Worm (Caenorhabditis elegans) whole organism, L1 larva: ENCODE results near the gene slc-17.7.

ENCODE experiments used
- C04F5.9 ChIP-seq: sonication (generic microtip); optimal IDR thresholded peaks from 2 replicates; lab custom pipeline; 2016; ENCODE audit warnings: missing genetic modification characterization, missing compliant biosample characterization
- C16A3.4 ChIP-seq: fragments of 150-350 bp; optimal IDR thresholded peaks from 2 replicates; lab custom pipeline; 2014; ENCODE audit warnings: missing biosample characterization, missing genetic modification characterization
- C34B4.2 ChIP-seq: sonication (generic microtip); optimal IDR thresholded peaks from 2 replicates; lab custom pipeline; 2017; ENCODE audit warnings: mild to moderate bottlenecking, missing genetic modification characterization, missing compliant biosample characterization
- F16B12.6 ChIP-seq: fragments of 150-350 bp; optimal IDR thresholded peaks from 2 replicates; lab custom pipeline; 2014; ENCODE audit warnings: missing biosample characterization, missing genetic modification characterization
- Y116A8C.19 ChIP-seq: sonication (generic microtip); optimal IDR thresholded peaks from 2 replicates; lab custom pipeline; 2016; ENCODE audit warnings: missing compliant biosample characterization, missing genetic modification characterization, borderline replicate concordance
- ama-1 ChIP-seq: fragments of 150-350 bp; optimal IDR thresholded peaks from 2 replicates; lab custom pipeline; 2014
- blmp-1 ChIP-seq: fragments of 150-350 bp; optimal IDR thresholded peaks from 2 replicates; lab custom pipeline; 2014; ENCODE audit warnings: missing biosample characterization, missing genetic modification characterization
- ceh-63 ChIP-seq: fragments of 200-800 bp; sonication (Bioruptor generic); optimal IDR thresholded peaks from 2 replicates; lab custom pipeline; 2018; ENCODE audit warnings: mild to moderate bottlenecking, missing genetic modification characterization, missing compliant biosample characterization
- ceh-88 ChIP-seq: fragments of 200-800 bp; sonication (Bioruptor generic); IDR thresholded peaks from 2 replicates; pipeline ENCODE4 v1.3.6; 2022; ENCODE audit warnings: missing genetic modification characterization, missing compliant biosample characterization
- dpl-1 ChIP-seq, 3 experiments: fragments of 150-350 bp in 2 of 3; sonication (generic microtip) in 1 of 3; optimal IDR thresholded peaks; 2 replicates each; lab custom pipeline; 2014 to 2017; ENCODE audit warnings: missing biosample characterization in 3 of 3, missing genetic modification characterization in 3 of 3, missing genetic modification reagents in 3 of 3
- dsc-1 ChIP-seq: sonication (generic microtip); optimal IDR thresholded peaks from 2 replicates; lab custom pipeline; 2016; ENCODE audit warnings: mild to moderate bottlenecking, missing genetic modification characterization, missing compliant biosample characterization
- efl-1 ChIP-seq, 4 experiments: fragments of 150-350 bp; optimal IDR thresholded peaks in 3 of 4; peaks in 1 of 4; 1 replicate in 1 of 4; 2 replicates in 3 of 4; lab custom pipeline; 2014; ENCODE audit warnings: missing biosample characterization in 2 of 4, missing genetic modification characterization in 2 of 4, missing genetic modification reagents in 2 of 4
- efl-3 ChIP-seq: fragments of 200-800 bp; sonication (Bioruptor generic); optimal IDR thresholded peaks from 2 replicates; lab custom pipeline; 2018; ENCODE audit warnings: mild to moderate bottlenecking, missing genetic modification characterization, missing compliant biosample characterization
- egl-27 ChIP-seq, 2 experiments: fragments of 150-350 bp in 1 of 2; sonication (generic microtip); optimal IDR thresholded peaks; 3 replicates each; lab custom pipeline; 2017 to 2018; ENCODE audit warnings: missing biosample characterization in 2 of 2, missing genetic modification characterization in 2 of 2, missing genetic modification reagents in 2 of 2
- elt-2 ChIP-seq: sonication (generic microtip); optimal IDR thresholded peaks from 2 replicates; lab custom pipeline; 2016; ENCODE audit warnings: missing genetic modification characterization, mild to moderate bottlenecking, inconsistent platforms, missing compliant biosample characterization, missing genetic modification reagents
- ets-5 ChIP-seq: fragments of 200-800 bp; sonication (Bioruptor generic); IDR thresholded peaks from 2 replicates; pipeline ENCODE4 v1.3.6; 2022; ENCODE audit warnings: missing genetic modification characterization, missing compliant biosample characterization
- fkh-4 ChIP-seq: sonication (generic microtip); optimal IDR thresholded peaks from 2 replicates; lab custom pipeline; 2016; ENCODE audit warnings: missing compliant biosample characterization, missing genetic modification characterization, borderline replicate concordance
- fkh-8 ChIP-seq: sonication (generic microtip); optimal IDR thresholded peaks from 2 replicates; lab custom pipeline; 2016; ENCODE audit warnings: mild to moderate bottlenecking, missing genetic modification characterization, missing compliant biosample characterization
- hlh-4 ChIP-seq: sonication (generic microtip); optimal IDR thresholded peaks from 2 replicates; lab custom pipeline; 2016; ENCODE audit warnings: mild to moderate bottlenecking, missing genetic modification characterization, missing compliant biosample characterization
- lin-14 ChIP-seq: fragments of 200-800 bp; sonication (Bioruptor generic); optimal IDR thresholded peaks from 2 replicates; lab custom pipeline; 2018; ENCODE audit warnings: mild to moderate bottlenecking, missing genetic modification characterization, moderate library complexity, missing compliant biosample characterization
- lin-15B ChIP-seq: fragments of 150-350 bp; sonication (generic microtip); optimal IDR thresholded peaks from 3 replicates; lab custom pipeline; 2014; ENCODE audit warnings: missing biosample characterization, missing genetic modification characterization
- mef-2 ChIP-seq: fragments of 150-350 bp; optimal IDR thresholded peaks from 2 replicates; lab custom pipeline; 2014; ENCODE audit warnings: missing biosample characterization, missing genetic modification characterization
- mep-1 ChIP-seq: fragments of 150-350 bp; optimal IDR thresholded peaks from 2 replicates; lab custom pipeline; 2014; ENCODE audit warnings: missing biosample characterization, missing genetic modification characterization
- nhr-11 ChIP-seq: fragments of 150-350 bp; optimal IDR thresholded peaks from 2 replicates; lab custom pipeline; 2014; ENCODE audit warnings: missing biosample characterization, missing genetic modification characterization
- nhr-19 ChIP-seq: fragments of 200-800 bp; sonication (Bioruptor generic); conservative IDR thresholded peaks from 2 replicates; pipeline ENCODE4 v1.3.6; 2022; ENCODE audit warnings: missing genetic modification characterization, missing compliant biosample characterization
- nhr-20 ChIP-seq: sonication (generic microtip); optimal IDR thresholded peaks from 2 replicates; lab custom pipeline; 2016; ENCODE audit warnings: mild to moderate bottlenecking, missing genetic modification characterization, missing compliant biosample characterization
- nhr-71 ChIP-seq: sonication (generic microtip); optimal IDR thresholded peaks from 2 replicates; lab custom pipeline; 2016; ENCODE audit warnings: mild to moderate bottlenecking, missing genetic modification characterization, moderate library complexity, missing compliant biosample characterization
- nhr-76 ChIP-seq: sonication (generic microtip); optimal IDR thresholded peaks from 2 replicates; lab custom pipeline; 2017; ENCODE audit warnings: missing biosample characterization, missing genetic modification characterization
- nhr-85 ChIP-seq: sonication (generic microtip); peaks from one replicate; lab custom pipeline; 2016; ENCODE audit warnings: missing genetic modification characterization, inconsistent platforms, missing compliant biosample characterization
- pax-3 ChIP-seq: fragments of 200-800 bp; sonication (Bioruptor generic); optimal IDR thresholded peaks from 2 replicates; lab custom pipeline; 2018; ENCODE audit warnings: mild to moderate bottlenecking, missing genetic modification characterization, moderate library complexity, missing compliant biosample characterization
- pqm-1 ChIP-seq: sonication (generic microtip); optimal IDR thresholded peaks from 3 replicates; lab custom pipeline; 2017; ENCODE audit warnings: missing biosample characterization, missing genetic modification characterization
- rnt-1 ChIP-seq: sonication (generic microtip); optimal IDR thresholded peaks from 2 replicates; lab custom pipeline; 2016; ENCODE audit warnings: mild to moderate bottlenecking, missing genetic modification characterization, moderate library complexity, missing compliant biosample characterization
- skn-1 ChIP-seq: fragments of 150-350 bp; optimal IDR thresholded peaks from 2 replicates; lab custom pipeline; 2014; ENCODE audit warnings: missing biosample characterization, missing genetic modification characterization
- snpc-4 ChIP-seq: fragments of 150-350 bp; optimal IDR thresholded peaks from 2 replicates; lab custom pipeline; 2014; ENCODE audit warnings: missing biosample characterization, missing genetic modification characterization
- snu-23 ChIP-seq: sonication (generic microtip); optimal IDR thresholded peaks from 2 replicates; lab custom pipeline; 2016; ENCODE audit warnings: missing genetic modification characterization, missing compliant biosample characterization
- sox-4 ChIP-seq: sonication (generic microtip); optimal IDR thresholded peaks from 2 replicates; lab custom pipeline; 2016; ENCODE audit warnings: missing genetic modification characterization, missing compliant biosample characterization
- sptf-1 ChIP-seq: fragments of 150-350 bp; optimal IDR thresholded peaks from 2 replicates; lab custom pipeline; 2014; ENCODE audit warnings: missing biosample characterization, missing genetic modification characterization
- sup-37 ChIP-seq: fragments of 200-800 bp; sonication (Bioruptor generic); optimal IDR thresholded peaks from 2 replicates; lab custom pipeline; 2018; ENCODE audit warnings: mild to moderate bottlenecking, missing genetic modification characterization, missing compliant biosample characterization
- swsn-7 ChIP-seq: sonication (generic microtip); optimal IDR thresholded peaks from 2 replicates; lab custom pipeline; 2016; ENCODE audit warnings: missing genetic modification characterization, missing compliant biosample characterization
- tlp-1 ChIP-seq: fragments of 150-350 bp; optimal IDR thresholded peaks from 2 replicates; lab custom pipeline; 2014; ENCODE audit warnings: missing biosample characterization, missing genetic modification characterization
- unc-62 ChIP-seq: fragments of 150-350 bp; optimal IDR thresholded peaks from 2 replicates; lab custom pipeline; 2014; ENCODE audit warnings: missing biosample characterization, missing genetic modification reagents, missing genetic modification characterization
- ztf-11 ChIP-seq, 2 experiments: sonication (generic microtip); optimal IDR thresholded peaks; 2 replicates each; lab custom pipeline; 2016 to 2017; ENCODE audit warnings: missing genetic modification characterization in 2 of 2, missing biosample characterization in 1 of 2, missing compliant biosample characterization in 1 of 2
- ztf-4 ChIP-seq: fragments of 150-350 bp; optimal IDR thresholded peaks from 2 replicates; lab custom pipeline; 2014; ENCODE audit warnings: missing biosample characterization, missing genetic modification characterization

Gene slc-17.7

ce11 chrV:9272624-9273023 lies 6.3 kb upstream of the slc-17.7 start:
- TF ChIP-seq swsn-7 (tag; lab: Kevin White, UChicago) (no peak), mef-2 (tag; lab: Kevin White, UChicago) (no peak), lin-14 (GFP tag; lab: Kevin White, UChicago) (peak; percentile 31), nhr-20 (tag; lab: Kevin White, UChicago) (peak; percentile 3), nhr-71 (tag; lab: Kevin White, UChicago) (peak; percentile 65), nhr-85 (tag; lab: Kevin White, UChicago) (no peak), pax-3 (peak; percentile 57), fkh-8 (peak; percentile 54), sox-4 (tag; lab: Kevin White, UChicago) (peak; percentile 19), dsc-1 (tag; lab: Kevin White, UChicago) (peak; percentile 73), ama-1 (lab: Kevin White, UChicago) (no peak)

- TF ChIP-seq nhr-85 (tag; lab: Kevin White, UChicago) (peak; percentile 56), C16A3.4 (no peak), sptf-1 (tag; lab: Kevin White, UChicago) (no peak), fkh-4 (tag; lab: Kevin White, UChicago) (peak; percentile 91), nhr-71 (tag; lab: Kevin White, UChicago) (peak; percentile 30), dsc-1 (tag; lab: Kevin White, UChicago) (peak; percentile 98), mep-1 (tag; lab: Kevin White, UChicago) (no peak), nhr-76 (tag; lab: Kevin White, UChicago) (no peak), swsn-7 (tag; lab: Kevin White, UChicago) (no peak), elt-2 (no peak), ztf-11 (tag; optimal IDR thresholded peaks at IDR 0.05; lab: Kevin White, UChicago) (no peak), ama-1 (lab: Kevin White, UChicago) (no peak), fkh-8 (peak; percentile 42), pqm-1 (tag; lab: Kevin White, UChicago) (no peak), ets-5 (GFP tag; lab: Robert Waterston, UW) (no peak), mef-2 (tag; lab: Kevin White, UChicago) (no peak)
Measured at ce11 chrV:9271835-9272234, 5.5 kb upstream of the slc-17.7 start.

- TF ChIP-seq efl-1 (optimal IDR thresholded peaks at IDR 0.05; lab: Kevin White, UChicago) (no peak), efl-1 (GFP tag; optimal IDR thresholded peaks at IDR 0.05 in 1 of 2; lab: Kevin White, UChicago) (peak in 1 of 2 experiments; percentile 38), efl-3 (GFP tag; lab: Kevin White, UChicago) (no peak), lin-14 (GFP tag; lab: Kevin White, UChicago) (peak; percentile 68), rnt-1 (tag; lab: Kevin White, UChicago) (peak; percentile 32), ztf-4 (tag; lab: Kevin White, UChicago) (no peak), dsc-1 (tag; lab: Kevin White, UChicago) (peak; percentile 24), nhr-71 (tag; lab: Kevin White, UChicago) (peak; percentile 55), ceh-63 (GFP tag; lab: Kevin White, UChicago) (no peak), egl-27 (tag; optimal IDR thresholded peaks at IDR 0.05; lab: Kevin White, UChicago) (no peak), unc-62 (GFP tag; lab: Kevin White, UChicago) (no peak), sup-37 (GFP tag; lab: Kevin White, UChicago) (no peak), snu-23 (GFP tag; lab: Kevin White, UChicago) (no peak), nhr-20 (tag; lab: Kevin White, UChicago) (peak; percentile 25)
Measured at ce11 chrV:9270442-9270841, 4.1 kb upstream of the slc-17.7 start.

ce11 chrV:9268202-9268601 lies 1.9 kb upstream of the slc-17.7 start:
- no peak for TF ChIP-seq nhr-11 (tag; lab: Kevin White, UChicago)
- TF ChIP-seq blmp-1 (tag; lab: Kevin White, UChicago): no peak
- TF ChIP-seq C34B4.2 (tag; lab: Kevin White, UChicago): no peak
- no peak for TF ChIP-seq lin-15B (tag; lab: Kevin White, UChicago)
- TF ChIP-seq hlh-4 (tag; lab: Kevin White, UChicago): no peak
- TF ChIP-seq dpl-1 (GFP tag; optimal IDR thresholded peaks at IDR 0.05; lab: Kevin White, UChicago): no peak
- TF ChIP-seq nhr-19: no peak
- TF ChIP-seq skn-1 (tag; lab: Kevin White, UChicago): no peak
- no peak for TF ChIP-seq Y116A8C.19 (tag; lab: Kevin White, UChicago)
- no peak for TF ChIP-seq snpc-4 (tag; lab: Kevin White, UChicago)
- TF ChIP-seq nhr-85 (tag; lab: Kevin White, UChicago): no peak
- no peak for TF ChIP-seq ceh-88 (GFP tag; lab: Robert Waterston, UW)
- no peak for TF ChIP-seq tlp-1 (tag; lab: Kevin White, UChicago)
- TF ChIP-seq fkh-8: peak; percentile 5
- TF ChIP-seq dsc-1 (tag; lab: Kevin White, UChicago): peak; percentile 68
- TF ChIP-seq F16B12.6 (tag; lab: Kevin White, UChicago): no peak
- no peak for TF ChIP-seq efl-1 (optimal IDR thresholded peaks at IDR 0.05; lab: Kevin White, UChicago)
- peak in 1 of 2 experiments; percentile 9 for TF ChIP-seq efl-1 (GFP tag; optimal IDR thresholded peaks at IDR 0.05 in 1 of 2; lab: Kevin White, UChicago)
- no peak for TF ChIP-seq C04F5.9
